Fruit fly (Drosophila melanogaster) whole organism, pupa: ENCODE data around the gene CG14736.
A peak's percentile ranks its signal among the peaks of the same experiment; 100 is the strongest.

ENCODE experiments used
- CG10348 ChIP-seq: fragments of 200-800 bp; sonication (Bioruptor generic); IDR thresholded peaks from 2 replicates; pipeline ENCODE4 v1.3.6; 2022; ENCODE audit warnings: missing biosample characterization, missing genetic modification characterization
- CG12605 ChIP-seq: fragments of 200-800 bp; sonication (Bioruptor generic); IDR thresholded peaks from 2 replicates; pipeline ENCODE4 v1.3.6; 2022; ENCODE audit warnings: missing biosample characterization, missing genetic modification characterization
- CG13204 ChIP-seq: fragments of 200-800 bp; sonication (Bioruptor generic); optimal IDR thresholded peaks from 2 replicates; lab custom pipeline; 2018; ENCODE audit warnings: missing biosample characterization, mild to moderate bottlenecking, missing genetic modification characterization, moderate library complexity
- CG14655 ChIP-seq: fragments of 200-800 bp; sonication (Bioruptor generic); optimal IDR thresholded peaks from 3 replicates; lab custom pipeline; 2017; ENCODE audit warnings: mild to moderate bottlenecking, missing biosample characterization, missing genetic modification reagents, missing genetic modification characterization
- CG15710 ChIP-seq: fragments of 200-800 bp; sonication (Bioruptor generic); optimal IDR thresholded peaks from 2 replicates; lab custom pipeline; 2018; ENCODE audit warnings: missing biosample characterization, mild to moderate bottlenecking, missing genetic modification characterization, moderate library complexity
- CG17806 ChIP-seq: fragments of 200-800 bp; sonication (Bioruptor generic); optimal IDR thresholded peaks from 2 replicates; lab custom pipeline; 2018; ENCODE audit warnings: missing biosample characterization, mild to moderate bottlenecking, missing genetic modification characterization, moderate library complexity
- CG32121 ChIP-seq: fragments of 200-800 bp; sonication (Bioruptor generic); IDR thresholded peaks from 2 replicates; pipeline ENCODE4 v1.3.6; 2022; ENCODE audit warnings: missing biosample characterization, missing genetic modification characterization
- CG34367 ChIP-seq: fragments of 200-800 bp; sonication (Bioruptor generic); optimal IDR thresholded peaks from 2 replicates; lab custom pipeline; 2018; ENCODE audit warnings: missing biosample characterization, mild to moderate bottlenecking, missing genetic modification characterization
- CG4496 ChIP-seq: fragments of 200-800 bp; sonication (Bioruptor generic); IDR thresholded peaks from 3 replicates; pipeline ENCODE4 v1.3.6; 2022; ENCODE audit warnings: missing biosample characterization, missing genetic modification characterization
- CG8159 ChIP-seq: fragments of 200-800 bp; sonication (Bioruptor generic); optimal IDR thresholded peaks from 3 replicates; lab custom pipeline; 2018; ENCODE audit warnings: missing biosample characterization, mild to moderate bottlenecking, missing genetic modification characterization, moderate library complexity
- CG8301 ChIP-seq: fragments of 200-800 bp; sonication (Bioruptor generic); optimal IDR thresholded peaks from 2 replicates; lab custom pipeline; 2018; ENCODE audit warnings: missing biosample characterization, mild to moderate bottlenecking, missing genetic modification characterization
- CG9948 ChIP-seq: fragments of 200-800 bp; sonication (Bioruptor generic); optimal IDR thresholded peaks from 2 replicates; lab custom pipeline; 2018; ENCODE audit warnings: missing biosample characterization, mild to moderate bottlenecking, missing genetic modification characterization, moderate library complexity
- D1 ChIP-seq: fragments of 200-800 bp; sonication (Bioruptor generic); optimal IDR thresholded peaks from 2 replicates; lab custom pipeline; 2018; ENCODE audit warnings: missing biosample characterization, mild to moderate bottlenecking, missing genetic modification characterization, moderate library complexity
- EcR ChIP-seq: fragments of 200-800 bp; sonication (Bioruptor generic); optimal IDR thresholded peaks from 3 replicates; lab custom pipeline; 2019; ENCODE audit warnings: missing biosample characterization, missing genetic modification characterization, mild to moderate bottlenecking, moderate library complexity, missing genetic modification reagents
- Ets98B ChIP-seq: fragments of 200-800 bp; sonication (Bioruptor generic); IDR thresholded peaks from 2 replicates; pipeline ENCODE4 v1.3.6; 2022; ENCODE audit warnings: missing biosample characterization, missing genetic modification characterization
- Pif1A ChIP-seq: fragments of 200-800 bp; sonication (Bioruptor generic); optimal IDR thresholded peaks from 3 replicates; lab custom pipeline; 2016; ENCODE audit warnings: missing biosample characterization, missing genetic modification characterization
- Pif1B ChIP-seq: fragments of 200-800 bp; sonication (Bioruptor generic); optimal IDR thresholded peaks from 3 replicates; lab custom pipeline; 2016; ENCODE audit warnings: missing biosample characterization, missing genetic modification characterization
- Snoo ChIP-seq: fragments of 200-800 bp; sonication (Bioruptor generic); optimal IDR thresholded peaks from 3 replicates; lab custom pipeline; 2017; ENCODE audit warnings: missing biosample characterization, mild to moderate bottlenecking, missing genetic modification characterization, inconsistent platforms
- fd96Ca ChIP-seq: fragments of 200-800 bp; sonication (Bioruptor generic); IDR thresholded peaks from 3 replicates; pipeline ENCODE4 v1.3.6; 2022; ENCODE audit warnings: missing biosample characterization, missing genetic modification characterization
- gl ChIP-seq: fragments of 200-800 bp; sonication (Bioruptor generic); optimal IDR thresholded peaks from 2 replicates; lab custom pipeline; 2018; ENCODE audit warnings: missing biosample characterization, mild to moderate bottlenecking, missing genetic modification characterization
- rn ChIP-seq: fragments of 200-800 bp; sonication (Bioruptor generic); IDR thresholded peaks from 2 replicates; pipeline ENCODE4 v1.3.6; 2022; ENCODE audit warnings: missing biosample characterization, missing genetic modification characterization

CG14736 gene

DNA sequence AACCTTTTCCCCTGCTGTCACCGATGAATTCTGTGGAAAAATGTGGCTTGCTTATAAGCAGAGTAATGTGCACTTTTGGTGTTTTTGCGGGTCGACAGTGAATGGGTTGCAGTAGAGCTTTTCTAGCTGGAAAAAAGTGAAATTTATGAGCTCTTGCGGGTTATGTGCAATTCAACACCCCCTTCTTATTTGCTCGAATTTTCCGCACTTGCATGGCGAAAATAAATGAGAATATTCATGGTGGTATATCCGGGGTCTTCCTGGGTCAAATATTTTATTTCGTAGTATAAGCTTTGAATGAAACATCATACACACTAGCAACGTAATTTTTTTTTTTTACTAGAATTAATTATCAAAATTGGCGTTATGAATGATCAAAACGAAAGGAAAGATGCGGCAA lies at the start of gene CG14736:
TSS of gene CG14736 (plus strand) at position 301 of the 400 bp plus-strand sequence.
- TF ChIP-seq CG14655 = no peak
- no peak for TF ChIP-seq fd96Ca
- no peak for TF ChIP-seq CG32121 (GFP tag; lab: Robert Waterston, UW)
- no peak for TF ChIP-seq CG17806 (tag; lab: Kevin White, UChicago)
- TF ChIP-seq gl = no peak
- no peak for TF ChIP-seq CG12605 (GFP tag; lab: Robert Waterston, UW)
- no peak for TF ChIP-seq Snoo (tag; lab: Kevin White, UChicago)
- TF ChIP-seq Pif1A (GFP tag; lab: Kevin White, UChicago) = no peak
- TF ChIP-seq CG10348 (GFP tag; lab: Robert Waterston, UW) = no peak
- TF ChIP-seq CG9948 (tag; lab: Kevin White, UChicago) = no peak
- TF ChIP-seq CG13204 (GFP tag; lab: Kevin White, UChicago) = no peak
- no peak for TF ChIP-seq CG8159 (tag; lab: Kevin White, UChicago)

DNA sequence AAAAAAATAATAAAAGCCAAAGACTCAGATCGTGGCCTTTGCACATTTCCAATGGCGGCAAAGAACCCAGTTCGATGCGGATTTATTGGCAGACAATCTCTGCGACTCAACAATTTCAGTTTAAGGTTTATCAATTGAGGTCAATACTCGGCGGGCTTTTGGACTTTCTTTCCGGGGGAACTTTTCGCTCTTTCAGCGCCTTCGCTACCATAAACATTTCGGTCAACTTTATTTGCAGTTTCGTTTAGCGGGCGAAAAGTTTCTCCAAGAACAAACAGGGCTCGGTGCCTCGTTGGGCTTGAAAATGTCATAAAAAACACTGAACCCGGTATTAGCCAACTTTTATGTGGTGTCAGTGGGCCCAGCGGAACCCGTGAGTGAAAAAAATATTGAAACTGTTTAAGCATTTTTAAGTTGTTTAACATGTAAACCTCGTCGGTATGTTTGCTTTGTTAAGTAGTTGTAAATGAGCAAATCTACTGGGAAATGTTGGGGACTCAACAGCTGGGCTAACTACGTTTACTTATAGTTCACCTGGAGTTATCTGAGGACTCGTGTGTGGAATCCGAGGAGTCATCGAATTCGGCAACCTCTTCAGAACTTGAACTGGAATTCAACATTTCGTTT lies 48.7 kb upstream of the CG14736 start:
- TF ChIP-seq CG4496 (GFP tag; lab: Robert Waterston, UW) = no peak
- no peak for TF ChIP-seq D1
- TF ChIP-seq CG14655 = no peak
- no peak for TF ChIP-seq CG10348 (GFP tag; lab: Robert Waterston, UW)
- TF ChIP-seq CG13204 (GFP tag; lab: Kevin White, UChicago) = no peak
- no peak for TF ChIP-seq CG15710
- TF ChIP-seq CG8301 (tag; lab: Kevin White, UChicago) = no peak
- no peak for TF ChIP-seq rn (GFP tag; lab: Robert Waterston, UW)
- no peak for TF ChIP-seq CG12605 (GFP tag; lab: Robert Waterston, UW)
- TF ChIP-seq CG17806 (tag; lab: Kevin White, UChicago) = no peak
- TF ChIP-seq CG9948 (tag; lab: Kevin White, UChicago) = no peak
- no peak for TF ChIP-seq Snoo (tag; lab: Kevin White, UChicago)
- TF ChIP-seq CG8159 (tag; lab: Kevin White, UChicago) = no peak
- no peak for TF ChIP-seq gl
- TF ChIP-seq Ets98B (GFP tag; lab: Robert Waterston, UW) = no peak

DNA sequence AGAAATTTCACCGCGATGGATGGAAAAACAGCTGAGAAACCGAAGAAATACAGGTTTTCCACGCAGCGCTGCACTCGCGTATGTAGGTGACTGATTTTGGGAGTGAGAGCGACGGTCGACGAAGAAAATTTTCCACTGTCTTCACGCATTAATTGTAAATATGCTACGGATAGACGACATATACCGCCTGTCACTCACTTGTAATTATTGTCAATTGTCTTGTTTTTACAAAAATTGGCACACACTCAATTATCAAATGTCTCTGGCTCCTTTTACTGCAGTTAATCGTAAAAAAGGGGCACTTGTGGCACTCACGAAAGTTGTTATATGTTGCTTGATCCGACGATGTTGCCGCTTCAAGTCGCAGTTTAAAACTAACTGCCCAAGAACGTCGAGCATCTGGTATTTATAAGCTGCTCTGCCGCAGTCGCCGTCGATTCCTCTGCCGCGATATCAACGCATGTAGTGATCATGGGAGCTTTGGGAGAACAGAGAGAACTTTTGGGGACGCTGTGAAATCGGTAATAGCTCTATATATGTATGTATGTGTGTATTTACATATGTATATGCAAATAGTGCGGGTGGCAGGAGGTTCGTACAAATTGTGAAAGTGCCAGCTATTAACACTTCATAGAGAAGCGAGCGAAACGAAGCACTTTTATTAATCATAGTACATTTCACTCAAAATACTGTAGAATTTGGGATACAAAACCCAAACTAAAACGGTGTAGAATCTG lies 47.2 kb upstream of the CG14736 start, which contains the start of gene mfas:
TSS of gene mfas (minus strand) at position 382 of the 737 bp plus-strand sequence.
- TF ChIP-seq D1 = no peak
- no peak for TF ChIP-seq CG8159 (tag; lab: Kevin White, UChicago)
- TF ChIP-seq CG15710 = no peak
- TF ChIP-seq CG32121 (GFP tag; lab: Robert Waterston, UW) = no peak
- TF ChIP-seq Pif1B (GFP tag; lab: Kevin White, UChicago) = peak; percentile 51
- TF ChIP-seq CG12605 (GFP tag; lab: Robert Waterston, UW) = 0 out of 2 replicates have a peak, but pooled peaks have one; percentile 9
- TF ChIP-seq Ets98B (GFP tag; lab: Robert Waterston, UW) = no peak; the same call in 1 of the 2 replicates
- TF ChIP-seq CG4496 (GFP tag; lab: Robert Waterston, UW) = 0 out of 3 replicates have a peak, but pooled peaks have one; percentile 38
- TF ChIP-seq CG9948 (tag; lab: Kevin White, UChicago) = no peak
- TF ChIP-seq CG10348 (GFP tag; lab: Robert Waterston, UW) = no peak
- peak; percentile 3 for TF ChIP-seq Snoo (tag; lab: Kevin White, UChicago)
- no peak for TF ChIP-seq gl
- no peak for TF ChIP-seq rn (GFP tag; lab: Robert Waterston, UW)
- TF ChIP-seq Pif1A (GFP tag; lab: Kevin White, UChicago) = peak; percentile 37
- TF ChIP-seq CG13204 (GFP tag; lab: Kevin White, UChicago) = peak; percentile 21
- TF ChIP-seq EcR = peak; percentile 58
- TF ChIP-seq CG17806 (tag; lab: Kevin White, UChicago) = no peak
- no peak for TF ChIP-seq CG8301 (tag; lab: Kevin White, UChicago)
- no peak for TF ChIP-seq CG34367 (tag; lab: Kevin White, UChicago)
- TF ChIP-seq CG14655 = no peak
- TF ChIP-seq fd96Ca = no peak

DNA sequence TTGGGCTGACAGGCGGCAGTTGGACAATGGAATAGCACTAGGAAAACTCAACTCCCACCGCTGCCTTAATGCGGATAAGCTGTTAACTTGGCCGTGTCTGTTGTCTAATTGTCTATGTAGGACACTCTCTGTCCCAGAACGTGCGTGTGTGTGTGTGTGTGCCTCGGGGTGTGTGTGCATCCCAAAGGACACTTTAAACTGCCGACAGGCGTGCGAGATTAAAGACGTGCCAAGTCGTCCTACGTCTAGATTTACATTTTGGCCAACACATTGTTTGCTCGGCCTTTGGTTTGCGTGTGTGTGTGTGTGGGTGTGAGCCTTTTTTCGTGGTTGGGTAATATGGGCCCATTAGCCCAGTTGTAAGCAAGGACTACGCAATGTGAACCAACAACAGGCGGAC lies 42.2 kb upstream of the CG14736 start:
- TF ChIP-seq CG32121 (GFP tag; lab: Robert Waterston, UW) (no peak), rn (GFP tag; lab: Robert Waterston, UW) (no peak), EcR (no peak), CG12605 (GFP tag; lab: Robert Waterston, UW) (no peak), Ets98B (GFP tag; lab: Robert Waterston, UW) (no peak), Snoo (tag; lab: Kevin White, UChicago) (no peak), D1 (no peak), gl (no peak), Pif1B (GFP tag; lab: Kevin White, UChicago) (no peak), CG17806 (tag; lab: Kevin White, UChicago) (no peak), CG13204 (GFP tag; lab: Kevin White, UChicago) (no peak), CG14655 (no peak), CG15710 (no peak), Pif1A (GFP tag; lab: Kevin White, UChicago) (no peak), fd96Ca (no peak)

DNA sequence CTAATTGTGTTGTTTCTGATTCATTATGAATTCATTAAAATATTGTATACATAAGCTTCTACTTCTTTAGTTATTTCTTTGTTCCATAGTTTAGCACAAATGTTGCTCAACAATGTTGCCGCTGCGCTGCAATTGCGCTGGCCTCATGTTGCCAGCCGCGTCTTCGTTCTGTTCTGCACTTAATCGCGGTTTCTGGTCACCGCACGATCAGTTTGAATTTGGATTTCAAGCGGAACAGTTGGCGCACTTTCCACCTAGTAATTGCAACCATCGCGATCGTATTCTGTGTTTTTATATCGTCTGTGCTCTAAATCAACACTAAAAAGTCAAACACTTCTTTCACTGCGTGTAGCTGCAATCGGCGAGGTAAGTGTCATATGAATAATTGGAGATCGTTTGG lies 41.3 kb upstream of the CG14736 start, which contains the start of gene Ect3:
TSS of gene Ect3 (plus strand) at position 205 of the 400 bp plus-strand sequence.
- 0 out of 2 replicates have a peak, but pooled peaks have one; percentile 26 for TF ChIP-seq CG12605 (GFP tag; lab: Robert Waterston, UW)
- no peak for TF ChIP-seq Snoo (tag; lab: Kevin White, UChicago)
- TF ChIP-seq CG14655 = no peak
